Worm (Caenorhabditis elegans): ENCODE data around the gene sra-14.

DNA sequence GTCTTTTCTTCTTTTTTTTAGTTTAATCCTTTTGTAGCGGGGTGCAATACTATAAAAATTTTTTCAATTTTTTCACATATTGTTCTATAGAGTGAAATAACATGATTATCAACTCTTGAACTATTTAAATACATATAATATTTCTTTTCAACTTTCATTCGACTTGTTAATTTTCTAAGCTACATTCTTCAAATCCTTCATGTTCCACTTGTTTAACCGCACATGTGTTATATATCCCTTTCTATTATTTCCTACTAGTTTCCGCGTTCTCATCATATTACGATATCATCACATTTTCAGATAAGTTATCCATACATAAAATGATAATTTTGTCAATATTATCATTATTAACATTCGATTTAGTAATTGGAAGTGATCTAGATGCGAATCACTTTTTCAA is 29.2 kb upstream of the sra-14 start, which contains the start of gene Y46G5A.29:
- TF ChIP-seq nhr-77 (tag; optimal IDR thresholded peaks at IDR 0.05) (no peak), ceh-28 (tag; optimal IDR thresholded peaks at IDR 0.05) (no peak), zag-1 (tag; optimal IDR thresholded peaks at IDR 0.05) (no peak), skn-1 (tag; optimal IDR thresholded peaks at IDR 0.05) (no peak), mml-1 (tag; optimal IDR thresholded peaks at IDR 0.05) (no peak), nhr-76 (tag; optimal IDR thresholded peaks at IDR 0.05) (no peak), pqm-1 (tag; optimal IDR thresholded peaks at IDR 0.05) (no peak), snpc-4 (tag; optimal IDR thresholded peaks at IDR 0.05) (no peak), unc-39 (tag; optimal IDR thresholded peaks at IDR 0.05) (no peak), fkh-10 (GFP tag; optimal IDR thresholded peaks at IDR 0.05) (no peak), jun-1 (tag; optimal IDR thresholded peaks at IDR 0.05) (no peak), nhr-237 (tag; optimal IDR thresholded peaks at IDR 0.05) (no peak), elt-1 (tag; optimal IDR thresholded peaks at IDR 0.05) (no peak)
